Worm (Caenorhabditis elegans): ENCODE results near the gene F37C4.5.

ce11 chrIV:3892027-3892426 lies 18.4 kb upstream of the F37C4.5 start, which contains the start of gene F56D6.9:
- TF ChIP-seq rnt-1 (tag; optimal IDR thresholded peaks at IDR 0.05) (no peak), fax-1 (tag; optimal IDR thresholded peaks at IDR 0.05) (no peak), nfya-1 (tag; optimal IDR thresholded peaks at IDR 0.05) (no peak), ceh-2 (tag; optimal IDR thresholded peaks at IDR 0.05) (no peak)

Data from whole organism, late embryonic.